Worm (Caenorhabditis elegans): Measurements from ENCODE around the gene F52B10.3.

ce11 chrX:2865591-2866217 is 32.5 kb downstream of the F52B10.3 start:
- TF ChIP-seq ztf-4 (tag; optimal IDR thresholded peaks at IDR 0.05) (peak; percentile 2), dmd-4 (tag; optimal IDR thresholded peaks at IDR 0.05) (no peak)
